Fruit fly (Drosophila melanogaster): Measurements from ENCODE around the gene CG8360.

DNA sequence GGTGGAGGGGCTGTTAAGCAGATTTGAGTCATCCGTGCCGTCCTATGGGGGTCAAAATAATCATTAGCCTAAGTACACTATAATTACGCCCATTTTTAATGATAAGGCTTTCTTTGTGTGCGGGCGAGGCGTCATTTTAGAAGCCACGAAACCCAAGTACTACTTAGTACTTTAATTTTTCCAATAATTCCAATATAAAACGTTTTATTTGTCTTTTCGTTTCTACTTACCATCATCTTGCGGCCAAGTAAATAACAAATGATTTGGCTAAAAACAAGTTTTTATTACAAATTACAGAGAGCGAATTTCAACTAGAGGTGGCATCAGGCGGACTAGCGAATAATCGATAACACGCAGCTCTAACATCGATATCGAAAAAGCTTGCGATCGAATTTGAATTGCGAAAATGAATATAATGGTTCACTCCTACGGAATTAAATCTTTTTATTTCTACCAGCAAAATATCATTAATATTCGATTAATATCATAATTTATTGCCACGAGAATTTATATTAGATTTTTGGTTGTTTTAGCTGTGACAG, 7.7 kb downstream of the CG8360 start, which contains the start of gene Snx6:
- TF ChIP-seq Rel (GFP tag; optimal IDR thresholded peaks at IDR 0.05) (no peak), Rel (tag; optimal IDR thresholded peaks at IDR 0.05) (no peak), usp (GFP tag; optimal IDR thresholded peaks at IDR 0.05) (no peak), woc (GFP tag; optimal IDR thresholded peaks at IDR 0.05) (no peak), jim (GFP tag; optimal IDR thresholded peaks at IDR 0.05) (no peak), Myc (optimal IDR thresholded peaks at IDR 0.05) (no peak), fru (GFP tag; optimal IDR thresholded peaks at IDR 0.05) (no peak), dsf (GFP tag; optimal IDR thresholded peaks at IDR 0.05; ENCODE audit: borderline replicate concordance) (no peak), br (GFP tag; optimal IDR thresholded peaks at IDR 0.05) (no peak), CG9705 (GFP tag; optimal IDR thresholded peaks at IDR 0.05) (no peak), psq (GFP tag; optimal IDR thresholded peaks at IDR 0.05) (no peak), GATAd (GFP tag; optimal IDR thresholded peaks at IDR 0.05) (no peak), CrebA (GFP tag; optimal IDR thresholded peaks at IDR 0.05; ENCODE audit: borderline replicate concordance) (no peak), Sp1 (GFP tag; optimal IDR thresholded peaks at IDR 0.05) (no peak)

Measured in whole organism, wandering third instar larva.